Fruit fly (Drosophila melanogaster) whole organism, embryonic: ENCODE results near the gene msn.

Experiments
- Atf-2 ChIP-seq: fragments of 200-800 bp; sonication (Bioruptor generic); optimal IDR thresholded peaks from 2 replicates; lab custom pipeline; 2016; ENCODE audit warnings: missing biosample characterization, missing genetic modification characterization
- Atf6 ChIP-seq: fragments of 200-800 bp; sonication (Bioruptor generic); IDR thresholded peaks from 2 replicates; pipeline ENCODE4 v1.3.6; 2022; ENCODE audit warnings: missing biosample characterization, missing genetic modification characterization
- Bteb2 ChIP-seq: fragments of 200-800 bp; sonication (Bioruptor generic); optimal IDR thresholded peaks from 2 replicates; lab custom pipeline; 2016; ENCODE audit warnings: missing biosample characterization, missing genetic modification characterization
- C15 ChIP-seq: fragments of 200-800 bp; sonication (Bioruptor generic); IDR thresholded peaks from 3 replicates; pipeline ENCODE4 v1.3.6; 2022; ENCODE audit warnings: missing biosample characterization, missing genetic modification characterization
- CG10209 ChIP-seq: fragments of 200-800 bp; sonication (Bioruptor generic); optimal IDR thresholded peaks from 3 replicates; lab custom pipeline; 2017; ENCODE audit warnings: missing biosample characterization, mild to moderate bottlenecking, missing genetic modification characterization, missing genetic modification reagents
- CG11398 ChIP-seq: fragments of 200-800 bp; sonication (Bioruptor generic); optimal IDR thresholded peaks from 2 replicates; lab custom pipeline; 2016; ENCODE audit warnings: missing biosample characterization, missing genetic modification characterization
- CG14441 ChIP-seq: fragments of 200-800 bp; sonication (Bioruptor generic); IDR thresholded peaks from 2 replicates; pipeline ENCODE4 v1.3.6; 2022; ENCODE audit warnings: missing biosample characterization, missing genetic modification characterization
- CG15011 ChIP-seq: fragments of 200-800 bp; sonication (Bioruptor generic); optimal IDR thresholded peaks from 3 replicates; lab custom pipeline; 2018; ENCODE audit warnings: missing biosample characterization, mild to moderate bottlenecking, missing genetic modification characterization
- CG1647 ChIP-seq: fragments of 200-800 bp; sonication (Bioruptor generic); optimal IDR thresholded peaks from 3 replicates; lab custom pipeline; 2016; ENCODE audit warnings: missing biosample characterization, missing genetic modification characterization
- CG18262 ChIP-seq: fragments of 200-800 bp; optimal IDR thresholded peaks from 3 replicates; lab custom pipeline; 2019; ENCODE audit warnings: missing biosample characterization, mild to moderate bottlenecking, missing genetic modification characterization, moderate library complexity
- CG2875 ChIP-seq: fragments of 200-800 bp; sonication (Bioruptor generic); optimal IDR thresholded peaks from 2 replicates; lab custom pipeline; 2017; ENCODE audit warnings: missing biosample characterization, mild to moderate bottlenecking, missing genetic modification characterization, missing genetic modification reagents
- CG30020 ChIP-seq: fragments of 200-800 bp; optimal IDR thresholded peaks from 2 replicates; lab custom pipeline; 2019; ENCODE audit warnings: missing biosample characterization, mild to moderate bottlenecking, missing genetic modification characterization, moderate library complexity
- CG31365 ChIP-seq: fragments of 200-800 bp; sonication (Bioruptor generic); optimal IDR thresholded peaks from 2 replicates; lab custom pipeline; 2018; ENCODE audit warnings: missing biosample characterization, mild to moderate bottlenecking, missing genetic modification characterization
- CG3163 ChIP-seq: fragments of 200-800 bp; sonication (Bioruptor generic); optimal IDR thresholded peaks from 3 replicates; lab custom pipeline; 2016; ENCODE audit warnings: missing biosample characterization, missing genetic modification characterization
- CG34224 ChIP-seq: fragments of 200-800 bp; sonication (Bioruptor generic); IDR thresholded peaks from 3 replicates; pipeline ENCODE4 v1.3.6; 2022; ENCODE audit warnings: missing biosample characterization, missing genetic modification characterization; ENCODE audit not compliant: partially characterized antibody
- CG43689 ChIP-seq: fragments of 200-800 bp; sonication (Bioruptor generic); IDR thresholded peaks from 2 replicates; pipeline ENCODE4 v1.3.6; 2022; ENCODE audit warnings: missing biosample characterization, missing genetic modification characterization
- CG4730 ChIP-seq: fragments of 200-800 bp; sonication (Bioruptor generic); IDR thresholded peaks from 2 replicates; pipeline ENCODE4 v1.3.6; 2022; ENCODE audit warnings: missing biosample characterization, missing genetic modification characterization
- CG6272 ChIP-seq: fragments of 200-800 bp; sonication (Bioruptor generic); IDR thresholded peaks from 2 replicates; pipeline ENCODE4 v1.3.6; 2022; ENCODE audit warnings: missing biosample characterization, missing genetic modification characterization
- CG6689 ChIP-seq: fragments of 200-800 bp; sonication (Bioruptor generic); IDR thresholded peaks from 2 replicates; pipeline ENCODE4 v1.3.6; 2022; ENCODE audit warnings: missing biosample characterization, missing genetic modification characterization
- CG6854 ChIP-seq: fragments of 200-800 bp; sonication (Bioruptor generic); optimal IDR thresholded peaks from 3 replicates; lab custom pipeline; 2017; ENCODE audit warnings: missing biosample characterization, mild to moderate bottlenecking, missing genetic modification characterization
- CG7556 ChIP-seq: fragments of 200-800 bp; sonication (Bioruptor generic); optimal IDR thresholded peaks from 2 replicates; lab custom pipeline; 2017; ENCODE audit warnings: missing biosample characterization, mild to moderate bottlenecking, missing genetic modification characterization
- CG7963 ChIP-seq: fragments of 200-800 bp; sonication (Bioruptor generic); IDR thresholded peaks from 3 replicates; pipeline ENCODE4 v1.3.6; 2022; ENCODE audit warnings: missing biosample characterization, missing genetic modification characterization; ENCODE audit not compliant: partially characterized antibody
- CG7987 ChIP-seq: fragments of 200-800 bp; sonication (Bioruptor generic); optimal IDR thresholded peaks from 2 replicates; lab custom pipeline; 2018; ENCODE audit warnings: missing biosample characterization, mild to moderate bottlenecking, missing genetic modification characterization, moderate library complexity
- CG8388 ChIP-seq: fragments of 200-800 bp; sonication (Bioruptor generic); optimal IDR thresholded peaks from 2 replicates; lab custom pipeline; 2019; ENCODE audit warnings: missing biosample characterization, mild to moderate bottlenecking, missing genetic modification characterization, moderate library complexity
- CG9437 ChIP-seq: fragments of 200-800 bp; sonication (Bioruptor generic); optimal IDR thresholded peaks from 2 replicates; lab custom pipeline; 2018; ENCODE audit warnings: missing biosample characterization, mild to moderate bottlenecking, missing genetic modification characterization
- CG9797 ChIP-seq: fragments of 200-800 bp; sonication (Bioruptor generic); optimal IDR thresholded peaks from 3 replicates; lab custom pipeline; 2018; ENCODE audit warnings: missing biosample characterization, mild to moderate bottlenecking, missing genetic modification characterization
- Camta ChIP-seq: fragments of 200-800 bp; sonication (Bioruptor generic); optimal IDR thresholded peaks from 2 replicates; lab custom pipeline; 2016; ENCODE audit warnings: missing biosample characterization, missing genetic modification characterization
- CoRest ChIP-seq: fragments of 200-800 bp; sonication (Bioruptor generic); optimal IDR thresholded peaks from 3 replicates; lab custom pipeline; 2018; ENCODE audit warnings: missing biosample characterization, mild to moderate bottlenecking, missing genetic modification characterization, moderate library complexity
- D ChIP-seq, 2 experiments: fragments of 200-800 bp in 1 of 2; fragments of >200 bp in 1 of 2; sonication (Bioruptor generic) in 1 of 2; optimal IDR thresholded peaks; 2 replicates in 1 of 2; 3 replicates in 1 of 2; lab custom pipeline; 2017; ENCODE audit warnings: mild to moderate bottlenecking in 1 of 2, missing biosample characterization in 1 of 2, missing genetic modification characterization in 1 of 2, missing genetic modification reagents in 1 of 2
- Dip2 ChIP-seq: fragments of 200-800 bp; sonication (Bioruptor generic); IDR thresholded peaks from 2 replicates; pipeline ENCODE4 v1.3.6; 2022; ENCODE audit warnings: missing biosample characterization, missing genetic modification characterization
- Dp ChIP-seq: fragments of 200-800 bp; sonication (Bioruptor generic); optimal IDR thresholded peaks from 2 replicates; lab custom pipeline; 2018; ENCODE audit warnings: missing biosample characterization, mild to moderate bottlenecking, missing genetic modification characterization, moderate library complexity
- Dref ChIP-seq: fragments of 200-800 bp; sonication (Bioruptor generic); IDR thresholded peaks from 2 replicates; pipeline ENCODE4 v1.3.6; 2022; ENCODE audit warnings: missing biosample characterization, missing genetic modification characterization
- Drgx ChIP-seq: fragments of 200-800 bp; sonication (Bioruptor generic); IDR thresholded peaks from 2 replicates; pipeline ENCODE4 v1.3.6; 2022; ENCODE audit warnings: missing biosample characterization, missing genetic modification characterization
- Mad ChIP-seq: fragments of 200-800 bp; sonication (Bioruptor generic); optimal IDR thresholded peaks from 2 replicates; lab custom pipeline; 2016; ENCODE audit warnings: missing biosample characterization, missing genetic modification characterization
- Side ChIP-seq: fragments of 200-800 bp; sonication (Bioruptor generic); optimal IDR thresholded peaks from 2 replicates; lab custom pipeline; 2016; ENCODE audit warnings: missing biosample characterization, missing genetic modification characterization
- bigmax ChIP-seq: fragments of 200-800 bp; sonication (Bioruptor generic); optimal IDR thresholded peaks from 2 replicates; lab custom pipeline; 2018; ENCODE audit warnings: missing biosample characterization, mild to moderate bottlenecking, missing genetic modification characterization
- cato ChIP-seq: fragments of 200-800 bp; sonication (Bioruptor generic); optimal IDR thresholded peaks from 2 replicates; lab custom pipeline; 2016; ENCODE audit warnings: missing biosample characterization, missing genetic modification characterization, borderline replicate concordance
- chinmo ChIP-seq: fragments of 200-800 bp; sonication (Bioruptor generic); IDR thresholded peaks from 4 replicates; pipeline ENCODE4 v1.3.6; 2022; ENCODE audit warnings: missing biosample characterization, missing genetic modification characterization; ENCODE audit not compliant: partially characterized antibody
- da ChIP-seq: fragments of 200-800 bp; sonication (Bioruptor generic); optimal IDR thresholded peaks from 2 replicates; lab custom pipeline; 2016; ENCODE audit warnings: missing biosample characterization, missing genetic modification characterization
- grau ChIP-seq: fragments of 200-800 bp; optimal IDR thresholded peaks from 3 replicates; lab custom pipeline; 2019; ENCODE audit warnings: missing biosample characterization, mild to moderate bottlenecking, missing genetic modification characterization, moderate library complexity
- ind ChIP-seq: fragments of 200-800 bp; sonication (Bioruptor generic); optimal IDR thresholded peaks from 3 replicates; lab custom pipeline; 2016; ENCODE audit warnings: missing biosample characterization, missing genetic modification characterization
- lola ChIP-seq, 3 experiments: fragments of >200 bp in 2 of 3; fragments of 200-800 bp in 1 of 3; sonication (Bioruptor generic) in 1 of 3; optimal IDR thresholded peaks; 2 replicates each; lab custom pipeline; 2017 to 2019; ENCODE audit warnings: missing biosample characterization in 3 of 3, missing genetic modification characterization in 3 of 3, mild to moderate bottlenecking in 1 of 3, moderate library complexity in 1 of 3
- nerfin-2 ChIP-seq: fragments of 200-800 bp; sonication (Bioruptor generic); IDR thresholded peaks from 2 replicates; pipeline ENCODE4 v1.3.6; 2022; ENCODE audit warnings: missing biosample characterization, missing genetic modification characterization; ENCODE audit not compliant: partially characterized antibody
- pfk ChIP-seq: fragments of 200-800 bp; sonication (Bioruptor generic); optimal IDR thresholded peaks from 2 replicates; lab custom pipeline; 2018; ENCODE audit warnings: missing biosample characterization, mild to moderate bottlenecking, missing genetic modification characterization, moderate library complexity
- pzg ChIP-seq: fragments of 200-800 bp; sonication (Bioruptor generic); optimal IDR thresholded peaks from 3 replicates; lab custom pipeline; 2018; ENCODE audit warnings: missing biosample characterization, mild to moderate bottlenecking, missing genetic modification characterization, moderate library complexity
- repo ChIP-seq: fragments of 200-800 bp; sonication (Bioruptor generic); optimal IDR thresholded peaks from 2 replicates; lab custom pipeline; 2016; ENCODE audit warnings: missing biosample characterization, missing genetic modification characterization
- so ChIP-seq: fragments of 200-800 bp; sonication (Bioruptor generic); IDR thresholded peaks from 3 replicates; pipeline ENCODE4 v1.3.6; 2022; ENCODE audit warnings: missing biosample characterization, missing genetic modification characterization
- tio ChIP-seq: fragments of 200-800 bp; sonication (Bioruptor generic); optimal IDR thresholded peaks from 2 replicates; lab custom pipeline; 2017; ENCODE audit warnings: missing biosample characterization, missing genetic modification characterization, inconsistent platforms
- z ChIP-seq: fragments of 200-800 bp; sonication (Bioruptor generic); IDR thresholded peaks from 3 replicates; pipeline ENCODE4 v1.3.6; 2022; ENCODE audit warnings: missing biosample characterization, missing genetic modification characterization

The msn gene

dm6 chr3L:2536969-2537600, 49.3 kb downstream of the msn start (continued):
- peak; percentile 58 for TF ChIP-seq CG18262 (tag; lab: Kevin White, UChicago)
- no peak for TF ChIP-seq Mad (GFP tag; lab: Kevin White, UChicago)
- peak; percentile 73; the same call in 2 of the 3 replicates for TF ChIP-seq so
- TF ChIP-seq CG8388: no peak
- TF ChIP-seq cato (GFP tag; lab: Kevin White, UChicago): no peak
- TF ChIP-seq tio (GFP tag; lab: Kevin White, UChicago): peak; percentile 41
- TF ChIP-seq CG7556 (GFP tag; lab: Kevin White, UChicago): peak; percentile 66
- no peak; the same call in 1 of the 2 replicates for TF ChIP-seq CG6689 (GFP tag; lab: Robert Waterston, UW)
- peak; percentile 56 for TF ChIP-seq Camta
- no peak for TF ChIP-seq CG1647 (GFP tag; lab: Kevin White, UChicago)
- TF ChIP-seq pfk (GFP tag; lab: Kevin White, UChicago): peak; percentile 36
- no peak for TF ChIP-seq CG3163
- TF ChIP-seq Drgx (GFP tag; lab: Robert Waterston, UW): no peak
- 0 out of 4 replicates have a peak, but pooled peaks have one; percentile 44 for TF ChIP-seq chinmo
- TF ChIP-seq CoRest (tag; lab: Kevin White, UChicago): no peak
- TF ChIP-seq CG7987 (GFP tag; lab: Kevin White, UChicago): peak; percentile 88
- no peak for TF ChIP-seq ind (GFP tag; lab: Kevin White, UChicago)
- no peak for TF ChIP-seq da
- TF ChIP-seq CG30020 (tag; lab: Kevin White, UChicago): no peak
- peak; percentile 65 for TF ChIP-seq CG10209 (GFP tag; lab: Kevin White, UChicago)
- TF ChIP-seq CG11398 (GFP tag; lab: Kevin White, UChicago): peak; percentile 50
- no peak for TF ChIP-seq nerfin-2
- peak; percentile 48 for TF ChIP-seq CG9797 (GFP tag; lab: Kevin White, UChicago)
- peak; percentile 75 for TF ChIP-seq Side (GFP tag; lab: Kevin White, UChicago)
- TF ChIP-seq CG2875: peak; percentile 86
- no peak for TF ChIP-seq CG6272 (GFP tag; lab: Robert Waterston, UW)
- no peak for TF ChIP-seq Atf-2 (GFP tag; lab: Kevin White, UChicago)
- no peak for TF ChIP-seq C15 (GFP tag; lab: Robert Waterston, UW)
- TF ChIP-seq CG31365 (tag; lab: Kevin White, UChicago): peak; percentile 74
- no peak for TF ChIP-seq CG34224 (GFP tag; lab: Robert Waterston, UW)
- peak; percentile 72 for TF ChIP-seq CG15011 (GFP tag; lab: Kevin White, UChicago)
- no peak for TF ChIP-seq CG4730
- TF ChIP-seq CG9437: peak; percentile 24
- TF ChIP-seq pzg: no peak
- TF ChIP-seq CG6854: peak; percentile 80
- TF ChIP-seq repo (GFP tag; lab: Kevin White, UChicago): peak; percentile 54
- TF ChIP-seq Dref (GFP tag; lab: Robert Waterston, UW): no peak
- no peak for TF ChIP-seq Dip2 (GFP tag; lab: Robert Waterston, UW)
- peak; percentile 35 for TF ChIP-seq bigmax (GFP tag; lab: Kevin White, UChicago)
- peak; percentile 39 for TF ChIP-seq Bteb2
- TF ChIP-seq z (GFP tag; lab: Robert Waterston, UW): 0 out of 3 replicates have a peak, but pooled peaks have one; percentile 36
- peak; percentile 60 for TF ChIP-seq Atf6 (GFP tag; lab: Robert Waterston, UW)
- TF ChIP-seq CG14441 (GFP tag; lab: Robert Waterston, UW): peak; percentile 52
- TF ChIP-seq lola (GFP tag; optimal IDR thresholded peaks at IDR 0.05; lab: Kevin White, UChicago): peak in 1 of 3 experiments; percentile 49
- no peak for TF ChIP-seq CG7963 (GFP tag; lab: Robert Waterston, UW)
- peak; percentile 41 for TF ChIP-seq grau
- TF ChIP-seq Dp: no peak
- no peak for TF ChIP-seq D (optimal IDR thresholded peaks at IDR 0.05; lab: Kevin White, UChicago)
- TF ChIP-seq D (GFP tag; optimal IDR thresholded peaks at IDR 0.05; lab: Kevin White, UChicago): peak; percentile 60
- TF ChIP-seq CG43689: peak; percentile 35; the same call in 1 of the 2 replicates
